Worm (Caenorhabditis elegans) whole organism, young adult: ENCODE data around the gene nhr-207.
"Not testable (repeated sequence)": the region's sequence is repeated elsewhere in the genome, so short reads cannot be mapped to it uniquely, and the experiment has no call there.

Source experiments
- ZK185.1 ChIP-seq: sonication (generic microtip); optimal IDR thresholded peaks from 2 replicates; lab custom pipeline; 2016; ENCODE audit warnings: mild to moderate bottlenecking, missing genetic modification characterization, missing compliant biosample characterization; ENCODE audit not compliant: poor library complexity, severe bottlenecking
- aptf-2 ChIP-seq: fragments of 200-800 bp; sonication (Bioruptor generic); conservative IDR thresholded peaks from 2 replicates; pipeline ENCODE4 v1.3.6; 2022; ENCODE audit warnings: missing genetic modification reagents, missing genetic modification characterization, missing compliant biosample characterization
- chd-7 ChIP-seq: sonication (generic microtip); optimal IDR thresholded peaks from 2 replicates; lab custom pipeline; 2016; ENCODE audit warnings: mild to moderate bottlenecking, missing genetic modification characterization, moderate library complexity, missing compliant biosample characterization
- hmg-20 ChIP-seq: fragments of 200-800 bp; sonication (Bioruptor generic); IDR thresholded peaks from 2 replicates; pipeline ENCODE4 v1.3.6; 2022; ENCODE audit warnings: missing genetic modification reagents, missing genetic modification characterization, missing compliant biosample characterization
- mcd-1 ChIP-seq: fragments of 200-800 bp; sonication (Bioruptor generic); IDR thresholded peaks from 2 replicates; pipeline ENCODE4 v1.3.6; 2022; ENCODE audit warnings: missing genetic modification reagents, missing genetic modification characterization, missing compliant biosample characterization
- pha-4 ChIP-seq: fragments of 150-350 bp; sonication (generic microtip); optimal IDR thresholded peaks from 2 replicates; lab custom pipeline; 2014; ENCODE audit warnings: missing biosample characterization, missing genetic modification reagents, missing genetic modification characterization
- snpc-1.1 ChIP-seq: sonication (generic microtip); optimal IDR thresholded peaks from 2 replicates; lab custom pipeline; 2017; ENCODE audit warnings: missing genetic modification characterization, mild to moderate bottlenecking, missing compliant biosample characterization, antibody characterized with exemption, moderate library complexity, missing genotype, missing genetic modification reagents; ENCODE audit not compliant: insufficient read depth
- unc-62 ChIP-seq: fragments of 150-350 bp; optimal IDR thresholded peaks from 2 replicates; lab custom pipeline; 2014; ENCODE audit warnings: missing biosample characterization, missing genetic modification reagents, missing genetic modification characterization

DNA sequence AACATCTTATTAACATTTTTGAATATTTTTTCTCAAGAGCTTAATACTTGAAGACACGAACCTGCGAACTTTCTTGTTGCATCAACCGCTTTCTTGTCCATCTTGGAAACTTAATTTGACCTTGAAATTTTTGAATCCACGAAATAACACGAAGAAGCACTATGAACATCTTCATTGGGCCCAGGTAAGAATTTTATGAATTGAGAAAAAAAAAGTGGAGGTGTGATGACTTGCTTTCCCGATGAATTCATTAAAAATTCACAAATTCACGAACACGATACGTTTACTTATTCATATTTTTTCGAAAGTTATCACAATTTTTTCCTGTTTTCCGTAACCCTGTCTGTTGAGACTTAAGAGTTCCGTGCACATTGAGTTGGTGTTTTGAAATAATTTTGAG, 34.7 kb downstream of the nhr-207 start, which contains the start of gene C27A7.6:
- not testable (repeated sequence) for TF ChIP-seq unc-62; mcd-1 (GFP tag; lab: Robert Waterston, UW); snpc-1.1 (tag; lab: Kevin White, UChicago); hmg-20 (GFP tag; lab: Robert Waterston, UW); chd-7 (tag; lab: Kevin White, UChicago); ZK185.1 (tag; lab: Kevin White, UChicago); aptf-2 (GFP tag; lab: Robert Waterston, UW); pha-4
